Worm (Caenorhabditis elegans) whole organism, young adult: ENCODE data around the gene cul-6.

Experiments
- F52B5.7 ChIP-seq: sonication (generic microtip); optimal IDR thresholded peaks from 2 replicates; lab custom pipeline; 2016; ENCODE audit warnings: mild to moderate bottlenecking, missing genetic modification characterization, missing compliant biosample characterization
- F57C9.4 ChIP-seq: sonication (generic microtip); optimal IDR thresholded peaks from 2 replicates; lab custom pipeline; 2017; ENCODE audit warnings: mild to moderate bottlenecking, missing genetic modification characterization, missing compliant biosample characterization
- T26A5.8 ChIP-seq: sonication (generic microtip); optimal IDR thresholded peaks from 2 replicates; lab custom pipeline; 2016; ENCODE audit warnings: missing genetic modification characterization, missing compliant biosample characterization
- Y67H2A.10 ChIP-seq: fragments of 200-800 bp; sonication (Bioruptor generic); conservative IDR thresholded peaks from 2 replicates; pipeline ENCODE4 v1.3.6; 2022; ENCODE audit warnings: missing genetic modification reagents, missing genetic modification characterization, missing compliant biosample characterization
- Y79H2A.3 ChIP-seq: fragments of 200-800 bp; sonication (Bioruptor generic); conservative IDR thresholded peaks from 2 replicates; pipeline ENCODE4 v1.3.6; 2022; ENCODE audit warnings: missing genetic modification reagents, missing genetic modification characterization, missing compliant biosample characterization
- akir-1 ChIP-seq: fragments of 200-800 bp; sonication (Bioruptor generic); optimal IDR thresholded peaks from 2 replicates; lab custom pipeline; 2018; ENCODE audit warnings: mild to moderate bottlenecking, missing genetic modification characterization, moderate library complexity, missing compliant biosample characterization
- aptf-2 ChIP-seq: fragments of 200-800 bp; sonication (Bioruptor generic); conservative IDR thresholded peaks from 2 replicates; pipeline ENCODE4 v1.3.6; 2022; ENCODE audit warnings: missing genetic modification reagents, missing genetic modification characterization, missing compliant biosample characterization
- bed-1 ChIP-seq: fragments of 200-800 bp; sonication (Bioruptor generic); IDR thresholded peaks from 2 replicates; pipeline ENCODE4 v1.3.6; 2022; ENCODE audit warnings: missing genetic modification reagents, missing genetic modification characterization, missing compliant biosample characterization
- bed-2 ChIP-seq: fragments of 200-800 bp; sonication (Bioruptor generic); IDR thresholded peaks from 2 replicates; pipeline ENCODE4 v1.3.6; 2022; ENCODE audit warnings: missing genetic modification reagents, missing genetic modification characterization, missing compliant biosample characterization
- ccch-3 ChIP-seq: fragments of 200-800 bp; sonication (Bioruptor generic); optimal IDR thresholded peaks from 2 replicates; lab custom pipeline; 2018; ENCODE audit warnings: mild to moderate bottlenecking, missing genetic modification characterization, missing compliant biosample characterization
- cebp-1 ChIP-seq, 2 experiments: fragments of 200-800 bp in 1 of 2; sonication (Bioruptor generic) in 1 of 2; sonication (generic microtip) in 1 of 2; IDR thresholded peaks in 1 of 2; optimal IDR thresholded peaks in 1 of 2; 2 replicates each; pipeline versions ENCODE4 v1.3.6 to Lab custom; 2017 to 2022; ENCODE audit warnings: missing compliant biosample characterization in 2 of 2, missing genetic modification characterization in 2 of 2, mild to moderate bottlenecking in 1 of 2, missing genetic modification reagents in 1 of 2, moderate library complexity in 1 of 2
- ceh-100 ChIP-seq: fragments of 200-800 bp; sonication (Bioruptor generic); IDR thresholded peaks from 2 replicates; pipeline ENCODE4 v1.3.6; 2022; ENCODE audit warnings: missing genetic modification reagents, missing genetic modification characterization, missing compliant biosample characterization
- ceh-27 ChIP-seq: fragments of 200-800 bp; sonication (Bioruptor generic); optimal IDR thresholded peaks from 2 replicates; lab custom pipeline; 2018; ENCODE audit warnings: mild to moderate bottlenecking, missing genetic modification characterization, moderate library complexity, missing compliant biosample characterization
- ceh-91 ChIP-seq: fragments of 200-800 bp; sonication (Bioruptor generic); IDR thresholded peaks from 2 replicates; pipeline ENCODE4 v1.3.6; 2022; ENCODE audit warnings: missing genetic modification reagents, missing genetic modification characterization, missing compliant biosample characterization
- dpl-1 ChIP-seq: fragments of 150-350 bp; optimal IDR thresholded peaks from 2 replicates; lab custom pipeline; 2014; ENCODE audit warnings: missing biosample characterization, missing genetic modification reagents, missing genetic modification characterization
- efl-1 ChIP-seq: fragments of 150-350 bp; optimal IDR thresholded peaks from 2 replicates; lab custom pipeline; 2014; ENCODE audit warnings: missing biosample characterization, missing genetic modification reagents, missing genetic modification characterization
- egrh-3 ChIP-seq: fragments of 200-800 bp; sonication (Bioruptor generic); IDR thresholded peaks from 2 replicates; pipeline ENCODE4 v1.3.6; 2022; ENCODE audit warnings: missing genetic modification reagents, missing genetic modification characterization, missing compliant biosample characterization
- ekl-4 ChIP-seq: fragments of 200-800 bp; sonication (Bioruptor generic); IDR thresholded peaks from 2 replicates; pipeline ENCODE4 v1.3.6; 2022; ENCODE audit warnings: missing genetic modification reagents, missing genetic modification characterization, missing compliant biosample characterization
- hmg-1.2 ChIP-seq: fragments of 200-800 bp; sonication (Bioruptor generic); IDR thresholded peaks from 2 replicates; pipeline ENCODE4 v1.3.6; 2022; ENCODE audit warnings: missing genetic modification reagents, missing genetic modification characterization, missing compliant biosample characterization
- madf-6 ChIP-seq: fragments of 200-800 bp; sonication (Bioruptor generic); IDR thresholded peaks from 2 replicates; pipeline ENCODE4 v1.3.6; 2022; ENCODE audit warnings: missing genetic modification reagents, missing genetic modification characterization, missing compliant biosample characterization
- mcd-1 ChIP-seq: fragments of 200-800 bp; sonication (Bioruptor generic); IDR thresholded peaks from 2 replicates; pipeline ENCODE4 v1.3.6; 2022; ENCODE audit warnings: missing genetic modification reagents, missing genetic modification characterization, missing compliant biosample characterization
- nfyb-1 ChIP-seq: fragments of 200-800 bp; sonication (Bioruptor generic); IDR thresholded peaks from 2 replicates; pipeline ENCODE4 v1.3.6; 2022; ENCODE audit warnings: missing genetic modification reagents, missing genetic modification characterization, missing compliant biosample characterization
- rcor-1 ChIP-seq: fragments of 200-800 bp; sonication (Bioruptor generic); IDR thresholded peaks from 2 replicates; pipeline ENCODE4 v1.3.6; 2022; ENCODE audit warnings: missing genetic modification reagents, missing genetic modification characterization, missing compliant biosample characterization
- repo-1 ChIP-seq: sonication (generic microtip); optimal IDR thresholded peaks from 2 replicates; lab custom pipeline; 2017; ENCODE audit warnings: mild to moderate bottlenecking, missing genetic modification characterization, missing compliant biosample characterization
- snpc-4 ChIP-seq, 5 experiments: fragments of 150-350 bp in 1 of 5; sonication (generic microtip) in 4 of 5; optimal IDR thresholded peaks; 2 replicates each; lab custom pipeline; 2014 to 2018; ENCODE audit warnings: missing genetic modification characterization in 5 of 5, missing biosample characterization in 3 of 5, antibody characterized with exemption in 2 of 5, mild to moderate bottlenecking in 2 of 5, missing compliant biosample characterization in 2 of 5, missing genotype in 2 of 5, moderate library complexity in 2 of 5, missing genetic modification reagents in 1 of 5
- tbp1 ChIP-seq: fragments of 200-800 bp; sonication (Bioruptor generic); optimal IDR thresholded peaks from 2 replicates; lab custom pipeline; 2018; ENCODE audit warnings: mild to moderate bottlenecking, missing genetic modification characterization, missing compliant biosample characterization
- tlf-1 ChIP-seq: fragments of 200-800 bp; sonication (Bioruptor generic); optimal IDR thresholded peaks from 2 replicates; lab custom pipeline; 2018; ENCODE audit warnings: mild to moderate bottlenecking, missing genetic modification characterization, missing compliant biosample characterization
- xnd-1 ChIP-seq: sonication (generic microtip); optimal IDR thresholded peaks from 2 replicates; lab custom pipeline; 2016; ENCODE audit warnings: missing genotype, missing genetic modification reagents, missing genetic modification characterization, missing compliant biosample characterization
- zfh-2 ChIP-seq: fragments of 200-800 bp; sonication (Bioruptor generic); conservative IDR thresholded peaks from 2 replicates; pipeline ENCODE4 v1.3.6; 2022; ENCODE audit warnings: missing genetic modification reagents, missing genetic modification characterization, missing compliant biosample characterization
- ztf-18 ChIP-seq: sonication (generic microtip); optimal IDR thresholded peaks from 2 replicates; lab custom pipeline; 2016; ENCODE audit warnings: missing genotype, mild to moderate bottlenecking, missing genetic modification characterization, missing compliant biosample characterization
- ztf-3 ChIP-seq: fragments of 200-800 bp; sonication (Bioruptor generic); optimal IDR thresholded peaks from 2 replicates; lab custom pipeline; 2018; ENCODE audit warnings: mild to moderate bottlenecking, missing genetic modification characterization, missing compliant biosample characterization

Gene cul-6

ce11 chrIV:12620921-12621320 lies 30.7 kb upstream of the cul-6 start (continued):
- TF ChIP-seq ztf-3, result no peak
- TF ChIP-seq ccch-3 (GFP tag; lab: Kevin White, UChicago), result no peak
- TF ChIP-seq bed-2 (GFP tag; lab: Robert Waterston, UW), result no peak
- no peak for TF ChIP-seq dpl-1 (GFP tag; lab: Kevin White, UChicago)
- TF ChIP-seq rcor-1 (GFP tag; lab: Robert Waterston, UW), result no peak

DNA sequence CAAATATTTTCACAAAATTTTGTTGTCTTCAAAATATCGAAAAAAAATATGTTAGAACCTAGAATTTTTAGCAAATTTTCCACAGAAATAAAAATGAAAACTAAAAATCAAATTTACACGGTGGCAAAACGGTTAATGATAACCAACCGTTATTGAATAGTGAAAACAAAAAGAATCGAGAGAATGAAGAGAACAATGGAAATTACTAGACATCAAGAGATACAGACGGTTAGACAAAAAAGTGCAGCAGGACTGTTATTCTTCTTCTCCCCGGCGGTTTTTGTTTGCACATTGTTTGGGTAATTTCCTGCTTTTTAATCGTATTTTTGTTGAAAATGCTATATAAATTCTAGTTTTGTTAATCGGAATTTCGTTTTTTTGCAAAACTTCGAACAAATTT lies 28.6 kb upstream of the cul-6 start:
- TF ChIP-seq T26A5.8, result no peak
- no peak for TF ChIP-seq egrh-3
- no peak for TF ChIP-seq F52B5.7 (tag; lab: Kevin White, UChicago)
- TF ChIP-seq Y67H2A.10 (GFP tag; lab: Robert Waterston, UW), result no peak
- TF ChIP-seq hmg-1.2 (GFP tag; lab: Robert Waterston, UW), result peak; percentile 38; the same call in 1 of the 2 replicates
- TF ChIP-seq, all 124 proteins: peak for 1

DNA sequence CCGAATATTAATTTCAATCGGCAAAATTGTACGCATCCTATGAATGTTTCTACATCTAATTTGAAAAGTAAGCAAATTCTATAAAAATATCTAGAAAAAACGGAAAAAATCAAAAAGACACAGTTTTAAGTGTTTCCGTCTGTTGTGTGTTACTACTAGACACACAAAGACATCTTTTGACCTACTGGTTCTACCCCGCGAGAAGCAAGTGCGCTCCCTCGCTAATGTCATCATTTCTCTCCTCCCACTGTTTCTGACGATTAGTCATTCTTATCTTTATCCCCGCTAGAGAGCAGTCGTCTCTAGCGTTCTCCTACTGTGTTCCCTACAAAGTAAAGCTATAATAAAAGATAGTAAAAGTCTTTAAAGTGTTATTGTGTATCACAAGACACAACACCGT lies 27.7 kb upstream of the cul-6 start:
- TF ChIP-seq Y79H2A.3 (GFP tag; lab: Robert Waterston, UW), result no peak
- no peak for TF ChIP-seq bed-1 (GFP tag; lab: Robert Waterston, UW)
- peak; percentile 84 for TF ChIP-seq madf-6 (GFP tag; lab: Robert Waterston, UW)
- no peak for TF ChIP-seq aptf-2 (GFP tag; lab: Robert Waterston, UW)
- TF ChIP-seq F57C9.4 (tag; lab: Kevin White, UChicago), result no peak
- TF ChIP-seq ztf-18 (tag; lab: Kevin White, UChicago), result no peak
- no peak for TF ChIP-seq repo-1 (tag; lab: Kevin White, UChicago)
- TF ChIP-seq hmg-1.2 (GFP tag; lab: Robert Waterston, UW), result no peak
- peak; percentile 62 for TF ChIP-seq xnd-1 (tag; lab: Kevin White, UChicago)
- no peak for TF ChIP-seq ekl-4 (GFP tag; lab: Robert Waterston, UW)
- no peak for TF ChIP-seq snpc-4 (GFP tag; optimal IDR thresholded peaks at IDR 0.05; lab: Kevin White, UChicago)
- TF ChIP-seq snpc-4 (tag; optimal IDR thresholded peaks at IDR 0.05; lab: Kevin White, UChicago), result no peak
- TF ChIP-seq efl-1 (GFP tag; lab: Kevin White, UChicago), result peak; percentile 74
- TF ChIP-seq ceh-91, result no peak
- TF ChIP-seq akir-1 (GFP tag; lab: Kevin White, UChicago), result no peak
- TF ChIP-seq tbp1 (GFP tag; lab: Kevin White, UChicago), result no peak
- no peak for TF ChIP-seq ceh-100 (GFP tag; lab: Robert Waterston, UW)

- TF ChIP-seq nfyb-1 (peak; percentile 69; the same call in 1 of the 2 replicates), hmg-1.2 (GFP tag; lab: Robert Waterston, UW) (no peak), zfh-2 (peak; percentile 72)
- TF ChIP-seq, all 124 proteins: peak for 2
Measured at ce11 chrIV:12616943-12617689, 26.9 kb upstream of the cul-6 start.

ce11 chrIV:12615122-12615745 lies 25.0 kb upstream of the cul-6 start:
- no peak for TF ChIP-seq ceh-27 (GFP tag; lab: Kevin White, UChicago)
- no peak for TF ChIP-seq cebp-1 (GFP tag; IDR thresholded peaks at IDR 0.05; lab: Robert Waterston, UW)
- no peak for TF ChIP-seq cebp-1 (tag; optimal IDR thresholded peaks at IDR 0.05; lab: Kevin White, UChicago)
- no peak for TF ChIP-seq tlf-1 (GFP tag; lab: Kevin White, UChicago)
- TF ChIP-seq zfh-2, result 0 out of 2 replicates have a peak, but pooled peaks have one; percentile 35
- TF ChIP-seq mcd-1 (GFP tag; lab: Robert Waterston, UW), result 0 out of 2 replicates have a peak, but pooled peaks have one; percentile 17
